Fruit fly (Drosophila melanogaster) whole organism, embryonic: Measurements from ENCODE around the gene CG15529.

Source experiments
- Antp ChIP-seq: fragments of 200-800 bp; sonication (Bioruptor generic); optimal IDR thresholded peaks from 3 replicates; lab custom pipeline; 2016; ENCODE audit warnings: missing biosample characterization, missing genetic modification characterization
- Awh ChIP-seq: fragments of 200-800 bp; sonication (Bioruptor generic); IDR thresholded peaks from 2 replicates; pipeline ENCODE4, ENCODE4 v1.3.6; 2022; ENCODE audit warnings: missing biosample characterization, missing genetic modification characterization
- BEAF-32 ChIP-seq: fragments of 200-800 bp; sonication (Bioruptor generic); optimal IDR thresholded peaks from 3 replicates; lab custom pipeline; 2017; ENCODE audit warnings: missing biosample characterization, missing genetic modification characterization, mild to moderate bottlenecking, moderate library complexity, missing genetic modification reagents
- CG10209 ChIP-seq: fragments of 200-800 bp; sonication (Bioruptor generic); optimal IDR thresholded peaks from 3 replicates; lab custom pipeline; 2017; ENCODE audit warnings: missing biosample characterization, mild to moderate bottlenecking, missing genetic modification characterization, missing genetic modification reagents
- CG10431 ChIP-seq: fragments of 200-800 bp; sonication (Bioruptor generic); optimal IDR thresholded peaks from 3 replicates; lab custom pipeline; 2018; ENCODE audit warnings: missing biosample characterization, mild to moderate bottlenecking, missing genetic modification characterization
- CG10543 ChIP-seq: fragments of 200-800 bp; sonication (Bioruptor generic); optimal IDR thresholded peaks from 3 replicates; lab custom pipeline; 2017; ENCODE audit warnings: missing biosample characterization, mild to moderate bottlenecking, missing genetic modification characterization, moderate library complexity
- CG11398 ChIP-seq: fragments of 200-800 bp; sonication (Bioruptor generic); optimal IDR thresholded peaks from 2 replicates; lab custom pipeline; 2016; ENCODE audit warnings: missing biosample characterization, missing genetic modification characterization
- CG11504 ChIP-seq: fragments of 200-800 bp; sonication (Bioruptor generic); optimal IDR thresholded peaks from 3 replicates; lab custom pipeline; 2019; ENCODE audit warnings: missing biosample characterization, mild to moderate bottlenecking, missing genetic modification characterization, moderate library complexity
- CG13296 ChIP-seq: fragments of 200-800 bp; sonication (Bioruptor generic); optimal IDR thresholded peaks from 3 replicates; lab custom pipeline; 2018; ENCODE audit warnings: missing biosample characterization, mild to moderate bottlenecking, missing genetic modification characterization
- CG15601 ChIP-seq: fragments of 200-800 bp; sonication (Bioruptor generic); optimal IDR thresholded peaks from 3 replicates; lab custom pipeline; 2019; ENCODE audit warnings: missing biosample characterization, mild to moderate bottlenecking, missing genetic modification characterization, moderate library complexity
- CG17612 ChIP-seq: fragments of 200-800 bp; sonication (Bioruptor generic); IDR thresholded peaks from 2 replicates; pipeline ENCODE4 v1.3.6; 2022; ENCODE audit warnings: missing biosample characterization, missing genetic modification characterization
- CG17912 ChIP-seq: fragments of 200-800 bp; sonication (Bioruptor generic); optimal IDR thresholded peaks from 2 replicates; lab custom pipeline; 2018; ENCODE audit warnings: missing biosample characterization, mild to moderate bottlenecking, missing genetic modification characterization
- CG18764 ChIP-seq: fragments of 200-800 bp; sonication (Bioruptor generic); optimal IDR thresholded peaks from 3 replicates; lab custom pipeline; 2016; ENCODE audit warnings: missing biosample characterization, missing genetic modification characterization
- CG2678 ChIP-seq: fragments of 200-800 bp; sonication (Bioruptor generic); optimal IDR thresholded peaks from 3 replicates; lab custom pipeline; 2019; ENCODE audit warnings: missing biosample characterization, mild to moderate bottlenecking, missing genetic modification characterization, moderate library complexity
- CG2889 ChIP-seq: fragments of 200-800 bp; sonication (Bioruptor generic); IDR thresholded peaks from 3 replicates; pipeline ENCODE4 v1.3.6; 2022; ENCODE audit warnings: missing biosample characterization, missing genetic modification characterization
- CG30403 ChIP-seq: fragments of 200-800 bp; sonication (Bioruptor generic); optimal IDR thresholded peaks from 3 replicates; lab custom pipeline; 2016; ENCODE audit warnings: missing biosample characterization, missing genetic modification characterization
- CG31365 ChIP-seq: fragments of 200-800 bp; sonication (Bioruptor generic); optimal IDR thresholded peaks from 2 replicates; lab custom pipeline; 2018; ENCODE audit warnings: missing biosample characterization, mild to moderate bottlenecking, missing genetic modification characterization
- CG3163 ChIP-seq: fragments of 200-800 bp; sonication (Bioruptor generic); optimal IDR thresholded peaks from 3 replicates; lab custom pipeline; 2016; ENCODE audit warnings: missing biosample characterization, missing genetic modification characterization
- CG32772 ChIP-seq: fragments of 200-800 bp; sonication (Bioruptor generic); IDR thresholded peaks from 2 replicates; pipeline ENCODE4 v1.3.6; 2022; ENCODE audit warnings: missing biosample characterization, missing genetic modification characterization
- CG8388 ChIP-seq: fragments of 200-800 bp; sonication (Bioruptor generic); optimal IDR thresholded peaks from 2 replicates; lab custom pipeline; 2019; ENCODE audit warnings: missing biosample characterization, mild to moderate bottlenecking, missing genetic modification characterization, moderate library complexity
- CG9817 ChIP-seq: fragments of 200-800 bp; sonication (Bioruptor generic); optimal IDR thresholded peaks from 2 replicates; lab custom pipeline; 2018; ENCODE audit warnings: missing biosample characterization, mild to moderate bottlenecking, missing genetic modification characterization, moderate library complexity
- Camta ChIP-seq: fragments of 200-800 bp; sonication (Bioruptor generic); optimal IDR thresholded peaks from 2 replicates; lab custom pipeline; 2016; ENCODE audit warnings: missing biosample characterization, missing genetic modification characterization
- D ChIP-seq, 2 experiments: fragments of 200-800 bp in 1 of 2; fragments of >200 bp in 1 of 2; sonication (Bioruptor generic) in 1 of 2; optimal IDR thresholded peaks; 2 replicates in 1 of 2; 3 replicates in 1 of 2; lab custom pipeline; 2017; ENCODE audit warnings: mild to moderate bottlenecking in 1 of 2, missing biosample characterization in 1 of 2, missing genetic modification characterization in 1 of 2, missing genetic modification reagents in 1 of 2
- Eip74EF ChIP-seq, 2 experiments: fragments of 200-800 bp in 1 of 2; fragments of >200 bp in 1 of 2; sonication (Bioruptor generic) in 1 of 2; optimal IDR thresholded peaks; 2 replicates each; lab custom pipeline; 2017 to 2019; ENCODE audit warnings: missing biosample characterization in 2 of 2, missing genetic modification characterization in 2 of 2, mild to moderate bottlenecking in 1 of 2, moderate library complexity in 1 of 2
- H2.0 ChIP-seq: fragments of 200-800 bp; sonication (Bioruptor generic); IDR thresholded peaks from 2 replicates; pipeline ENCODE4 v1.3.6; 2022; ENCODE audit warnings: missing biosample characterization, missing genetic modification characterization
- HLH3B ChIP-seq: fragments of 200-800 bp; sonication (Bioruptor generic); IDR thresholded peaks from 2 replicates; pipeline ENCODE4 v1.3.6; 2022; ENCODE audit warnings: missing biosample characterization, missing genetic modification characterization
- HLH4C ChIP-seq: fragments of 200-800 bp; sonication (Bioruptor generic); IDR thresholded peaks from 3 replicates; pipeline ENCODE4 v1.3.6; 2022; ENCODE audit warnings: missing biosample characterization, missing genetic modification characterization; ENCODE audit not compliant: partially characterized antibody
- Hmr ChIP-seq: fragments of 200-800 bp; sonication (Bioruptor generic); optimal IDR thresholded peaks from 3 replicates; lab custom pipeline; 2017; ENCODE audit warnings: mild to moderate bottlenecking, missing biosample characterization, missing genetic modification reagents, missing genetic modification characterization
- Lhr ChIP-seq: fragments of 200-800 bp; sonication (Bioruptor generic); optimal IDR thresholded peaks from 3 replicates; lab custom pipeline; 2017; ENCODE audit warnings: mild to moderate bottlenecking, missing biosample characterization, missing genetic modification reagents, missing genetic modification characterization
- Lim3 ChIP-seq: fragments of 200-800 bp; sonication (Bioruptor generic); IDR thresholded peaks from 2 replicates; pipeline ENCODE4 v1.3.6; 2022; ENCODE audit warnings: missing biosample characterization, missing genetic modification characterization
- Meics ChIP-seq: fragments of 200-800 bp; sonication (Bioruptor generic); optimal IDR thresholded peaks from 2 replicates; lab custom pipeline; 2017; ENCODE audit warnings: missing biosample characterization, mild to moderate bottlenecking, missing genetic modification characterization
- Scr ChIP-seq: fragments of 200-800 bp; sonication (Bioruptor generic); IDR thresholded peaks from 2 replicates; pipeline ENCODE4 v1.3.6; 2022; ENCODE audit warnings: missing biosample characterization, missing genetic modification characterization; ENCODE audit not compliant: partially characterized antibody
- Taf1 ChIP-seq: fragments of 200-800 bp; sonication (Bioruptor generic); IDR thresholded peaks from 2 replicates; pipeline ENCODE4 v1.3.6; 2022; ENCODE audit warnings: missing biosample characterization, missing genetic modification characterization
- Usf ChIP-seq: fragments of 200-800 bp; sonication (Bioruptor generic); optimal IDR thresholded peaks from 2 replicates; lab custom pipeline; 2017; ENCODE audit warnings: missing genotype, missing biosample characterization, missing genetic modification characterization
- ara ChIP-seq: fragments of 200-800 bp; sonication (Bioruptor generic); IDR thresholded peaks from 2 replicates; pipeline ENCODE4 v1.3.6; 2022; ENCODE audit warnings: missing biosample characterization, missing genetic modification characterization
- bowl ChIP-seq: fragments of 200-800 bp; sonication (Bioruptor generic); IDR thresholded peaks from 2 replicates; pipeline ENCODE4 v1.3.6; 2022; ENCODE audit warnings: missing biosample characterization, missing genetic modification characterization
- corto ChIP-seq: fragments of 200-800 bp; sonication (Bioruptor generic); optimal IDR thresholded peaks from 2 replicates; lab custom pipeline; 2016; ENCODE audit warnings: missing biosample characterization, mild to moderate bottlenecking, missing genetic modification characterization, moderate library complexity
- dysf ChIP-seq: fragments of 200-800 bp; sonication (Bioruptor generic); IDR thresholded peaks from 3 replicates; pipeline ENCODE4 v1.3.6; 2022; ENCODE audit warnings: missing biosample characterization, missing genetic modification characterization
- exex ChIP-seq: fragments of 200-800 bp; sonication (Bioruptor generic); optimal IDR thresholded peaks from 4 replicates; lab custom pipeline; 2018; ENCODE audit warnings: missing biosample characterization, mild to moderate bottlenecking, missing genetic modification characterization, moderate library complexity
- gro ChIP-seq: fragments of 200-800 bp; sonication (Bioruptor generic); optimal IDR thresholded peaks from 2 replicates; lab custom pipeline; 2016; ENCODE audit warnings: missing biosample characterization, missing genetic modification characterization
- gt ChIP-seq: fragments of 200-800 bp; sonication (Bioruptor generic); IDR thresholded peaks from 2 replicates; pipeline ENCODE4 v1.3.6; 2022; ENCODE audit warnings: missing biosample characterization, missing genetic modification characterization
- inv ChIP-seq: fragments of 200-800 bp; sonication (Bioruptor generic); IDR thresholded peaks from 2 replicates; pipeline ENCODE4 v1.3.6; 2022; ENCODE audit warnings: missing biosample characterization, missing genetic modification characterization; ENCODE audit not compliant: partially characterized antibody
- lab ChIP-seq: fragments of 200-800 bp; sonication (Bioruptor generic); optimal IDR thresholded peaks from 3 replicates; lab custom pipeline; 2017; ENCODE audit warnings: missing biosample characterization, missing genetic modification characterization, mild to moderate bottlenecking, moderate library complexity, missing genetic modification reagents
- nom ChIP-seq: fragments of 200-800 bp; sonication (Bioruptor generic); optimal IDR thresholded peaks from 2 replicates; lab custom pipeline; 2017; ENCODE audit warnings: missing biosample characterization, missing genetic modification characterization, mild to moderate bottlenecking, moderate library complexity, missing genetic modification reagents
- phol ChIP-seq: fragments of 200-800 bp; sonication (Bioruptor generic); optimal IDR thresholded peaks from 3 replicates; lab custom pipeline; 2018; ENCODE audit warnings: missing biosample characterization, mild to moderate bottlenecking, missing genetic modification characterization, moderate library complexity
- ranshi ChIP-seq: fragments of 200-800 bp; sonication (Bioruptor generic); IDR thresholded peaks from 2 replicates; pipeline ENCODE4 v1.3.6; 2022; ENCODE audit warnings: missing biosample characterization, missing genetic modification characterization
- row ChIP-seq: fragments of 200-800 bp; sonication (Bioruptor generic); IDR thresholded peaks from 3 replicates; pipeline ENCODE4 v1.3.6; 2022; ENCODE audit warnings: missing biosample characterization, missing genetic modification characterization
- slou ChIP-seq: fragments of 200-800 bp; sonication (Bioruptor generic); optimal IDR thresholded peaks from 3 replicates; lab custom pipeline; 2016; ENCODE audit warnings: missing biosample characterization, missing genetic modification characterization
- stwl ChIP-seq: fragments of 200-800 bp; sonication (Bioruptor generic); optimal IDR thresholded peaks from 3 replicates; lab custom pipeline; 2018; ENCODE audit warnings: missing biosample characterization, mild to moderate bottlenecking, missing genetic modification characterization, moderate library complexity
- toy ChIP-seq: fragments of 200-800 bp; sonication (Bioruptor generic); IDR thresholded peaks from 2 replicates; pipeline ENCODE4 v1.3.6; 2022; ENCODE audit warnings: missing biosample characterization, missing genetic modification characterization

CG15529 gene

dm6 chr3R:30153864-30154263 lies 2.0 kb downstream of the CG15529 start (continued):
- TF ChIP-seq Lhr (GFP tag; lab: Kevin White, UChicago) = no peak
- TF ChIP-seq bowl (GFP tag; lab: Robert Waterston, UW) = no peak
- TF ChIP-seq H2.0 = no peak
- peak; percentile 30; the same call in 1 of the 3 replicates for TF ChIP-seq HLH4C (GFP tag; lab: Robert Waterston, UW)
- no peak for TF ChIP-seq HLH3B
- TF ChIP-seq stwl (tag; lab: Kevin White, UChicago) = peak; percentile 55
- TF ChIP-seq exex (tag; lab: Kevin White, UChicago) = no peak
- TF ChIP-seq Antp (GFP tag; lab: Kevin White, UChicago) = no peak
- no peak for TF ChIP-seq CG11504 (tag; lab: Kevin White, UChicago)
- no peak for TF ChIP-seq inv (GFP tag; lab: Robert Waterston, UW)
- TF ChIP-seq Camta (GFP tag; lab: Kevin White, UChicago) = no peak
- no peak for TF ChIP-seq ranshi (GFP tag; lab: Robert Waterston, UW)
- no peak for TF ChIP-seq BEAF-32 (GFP tag; lab: Kevin White, UChicago)
- TF ChIP-seq phol (tag; lab: Kevin White, UChicago) = no peak
- no peak for TF ChIP-seq lab
- TF ChIP-seq ara (GFP tag; lab: Robert Waterston, UW) = no peak
- peak; percentile 32 for TF ChIP-seq CG15601 (tag; lab: Kevin White, UChicago)
- TF ChIP-seq CG2889 = no peak
- TF ChIP-seq Taf1 (GFP tag; lab: Robert Waterston, UW) = no peak
- peak; percentile 95 for TF ChIP-seq CG31365 (tag; lab: Kevin White, UChicago)
- TF ChIP-seq toy (GFP tag; lab: Robert Waterston, UW) = no peak
- TF ChIP-seq Lim3 (GFP tag; lab: Robert Waterston, UW) = no peak
- no peak for TF ChIP-seq CG32772
- TF ChIP-seq slou (GFP tag; lab: Kevin White, UChicago) = no peak
- TF ChIP-seq CG8388 (GFP tag; lab: Kevin White, UChicago) = no peak
- no peak for TF ChIP-seq corto (GFP tag; lab: Kevin White, UChicago)
- no peak for TF ChIP-seq gro (GFP tag; lab: Kevin White, UChicago)
- TF ChIP-seq CG10209 = no peak
- TF ChIP-seq CG11398 (GFP tag; lab: Kevin White, UChicago) = no peak
- TF ChIP-seq CG30403 = no peak
- no peak for TF ChIP-seq D (optimal IDR thresholded peaks at IDR 0.05; lab: Kevin White, UChicago)
- no peak for TF ChIP-seq D (GFP tag; optimal IDR thresholded peaks at IDR 0.05; lab: Kevin White, UChicago)
- TF ChIP-seq Meics (GFP tag; lab: Kevin White, UChicago) = no peak
- TF ChIP-seq Eip74EF (GFP tag; optimal IDR thresholded peaks at IDR 0.05; lab: Kevin White, UChicago) = peak in 1 of 2 experiments; percentile 46
- TF ChIP-seq Scr = no peak
- no peak for TF ChIP-seq CG18764 (GFP tag; lab: Kevin White, UChicago)
- TF ChIP-seq Usf (GFP tag; lab: Kevin White, UChicago) = no peak
- TF ChIP-seq Hmr (GFP tag; lab: Kevin White, UChicago) = no peak
- TF ChIP-seq CG10431 (GFP tag; lab: Kevin White, UChicago) = no peak
- no peak for TF ChIP-seq row (GFP tag; lab: Robert Waterston, UW)
- TF ChIP-seq dysf (GFP tag; lab: Robert Waterston, UW) = no peak
- TF ChIP-seq CG2678 (tag; lab: Kevin White, UChicago) = no peak
- TF ChIP-seq CG13296 (GFP tag; lab: Kevin White, UChicago) = no peak
- no peak for TF ChIP-seq CG10543
- no peak for TF ChIP-seq CG3163 (GFP tag; lab: Kevin White, UChicago)
- TF ChIP-seq CG17912 = no peak
- no peak for TF ChIP-seq CG9817 (tag; lab: Kevin White, UChicago)
- TF ChIP-seq nom = no peak
- TF ChIP-seq Awh (GFP tag; lab: Robert Waterston, UW) = no peak
- no peak for TF ChIP-seq gt (GFP tag; lab: Robert Waterston, UW)
- no peak for TF ChIP-seq CG17612 (GFP tag; lab: Robert Waterston, UW)
